Worm (Caenorhabditis elegans): Measurements from ENCODE around the gene ttr-11.

ce11 chrV:20634330-20634729, 31.2 kb downstream of the ttr-11 start, which contains the start of gene F46B3.16:
- TF ChIP-seq mbf-1 (tag; optimal IDR thresholded peaks at IDR 0.05) (no peak), nhr-23 (tag; optimal IDR thresholded peaks at IDR 0.05) (no peak), ztf-4 (tag; optimal IDR thresholded peaks at IDR 0.05) (no peak), mdl-1 (tag; optimal IDR thresholded peaks at IDR 0.05) (no peak), nhr-237 (tag; optimal IDR thresholded peaks at IDR 0.05) (no peak), nhr-10 (tag; optimal IDR thresholded peaks at IDR 0.05) (no peak), ama-1 (optimal IDR thresholded peaks at IDR 0.05) (no peak), nhr-12 (tag; optimal IDR thresholded peaks at IDR 0.05) (no peak), zag-1 (tag; optimal IDR thresholded peaks at IDR 0.05) (no peak), ztf-1 (GFP tag; conservative IDR thresholded peaks at IDR 0.05) (no peak), unc-62 (GFP tag; optimal IDR thresholded peaks at IDR 0.05) (no peak), R02D3.7 (tag; optimal IDR thresholded peaks at IDR 0.05) (no peak)

All from whole organism, L2 larva.